Worm (Caenorhabditis elegans) whole organism, young adult: ENCODE results near the gene F01D5.1.
A peak's percentile ranks its signal among the peaks of the same experiment; 100 is the strongest.

Experiments
- B0019.2 ChIP-seq: fragments of 200-800 bp; sonication (Bioruptor generic); conservative IDR thresholded peaks from 2 replicates; pipeline ENCODE4 v1.3.6; 2022; ENCODE audit warnings: missing genetic modification reagents, missing genetic modification characterization, missing compliant biosample characterization
- F52B5.7 ChIP-seq: sonication (generic microtip); optimal IDR thresholded peaks from 2 replicates; lab custom pipeline; 2016; ENCODE audit warnings: mild to moderate bottlenecking, missing genetic modification characterization, missing compliant biosample characterization
- K12H6.12 ChIP-seq: fragments of 200-800 bp; sonication (Bioruptor generic); optimal IDR thresholded peaks from 2 replicates; lab custom pipeline; 2018; ENCODE audit warnings: mild to moderate bottlenecking, missing genetic modification characterization, missing compliant biosample characterization
- Y56A3A.18 ChIP-seq: fragments of 200-800 bp; sonication (Bioruptor generic); IDR thresholded peaks from 2 replicates; pipeline ENCODE4 v1.3.6; 2022; ENCODE audit warnings: missing genetic modification reagents, missing genetic modification characterization, missing compliant biosample characterization
- ZK185.1 ChIP-seq: sonication (generic microtip); optimal IDR thresholded peaks from 2 replicates; lab custom pipeline; 2016; ENCODE audit warnings: mild to moderate bottlenecking, missing genetic modification characterization, missing compliant biosample characterization; ENCODE audit not compliant: poor library complexity, severe bottlenecking
- atf-7 ChIP-seq: sonication (generic microtip); optimal IDR thresholded peaks from 2 replicates; lab custom pipeline; 2017; ENCODE audit warnings: mild to moderate bottlenecking, missing genetic modification characterization, missing compliant biosample characterization
- attf-6 ChIP-seq: fragments of 200-800 bp; sonication (Bioruptor generic); IDR thresholded peaks from 2 replicates; pipeline ENCODE4 v1.3.6; 2022; ENCODE audit warnings: missing genetic modification reagents, missing genetic modification characterization, missing compliant biosample characterization
- bed-1 ChIP-seq: fragments of 200-800 bp; sonication (Bioruptor generic); IDR thresholded peaks from 2 replicates; pipeline ENCODE4 v1.3.6; 2022; ENCODE audit warnings: missing genetic modification reagents, missing genetic modification characterization, missing compliant biosample characterization
- cebp-1 ChIP-seq, 2 experiments: fragments of 200-800 bp in 1 of 2; sonication (Bioruptor generic) in 1 of 2; sonication (generic microtip) in 1 of 2; IDR thresholded peaks in 1 of 2; optimal IDR thresholded peaks in 1 of 2; 2 replicates each; pipeline versions ENCODE4 v1.3.6 to Lab custom; 2017 to 2022; ENCODE audit warnings: missing compliant biosample characterization in 2 of 2, missing genetic modification characterization in 2 of 2, mild to moderate bottlenecking in 1 of 2, missing genetic modification reagents in 1 of 2, moderate library complexity in 1 of 2
- cebp-2 ChIP-seq: fragments of 200-800 bp; sonication (Bioruptor generic); IDR thresholded peaks from 2 replicates; pipeline ENCODE4 v1.3.6; 2022; ENCODE audit warnings: missing genetic modification characterization, missing compliant biosample characterization
- ceh-40 ChIP-seq: fragments of 200-800 bp; sonication (Bioruptor generic); IDR thresholded peaks from 2 replicates; pipeline ENCODE4 v1.3.6; 2022; ENCODE audit warnings: missing genetic modification characterization, missing compliant biosample characterization
- dox-1 ChIP-seq: fragments of 200-800 bp; sonication (Bioruptor generic); IDR thresholded peaks from 2 replicates; pipeline ENCODE4 v1.3.6; 2022; ENCODE audit warnings: missing genetic modification reagents, missing genetic modification characterization, missing compliant biosample characterization
- dpff-1 ChIP-seq: sonication (generic microtip); optimal IDR thresholded peaks from 2 replicates; lab custom pipeline; 2017; ENCODE audit warnings: mild to moderate bottlenecking, missing genetic modification characterization, missing compliant biosample characterization
- dpl-1 ChIP-seq: fragments of 150-350 bp; optimal IDR thresholded peaks from 2 replicates; lab custom pipeline; 2014; ENCODE audit warnings: missing biosample characterization, missing genetic modification reagents, missing genetic modification characterization
- egrh-3 ChIP-seq: fragments of 200-800 bp; sonication (Bioruptor generic); IDR thresholded peaks from 2 replicates; pipeline ENCODE4 v1.3.6; 2022; ENCODE audit warnings: missing genetic modification reagents, missing genetic modification characterization, missing compliant biosample characterization
- hmg-1.2 ChIP-seq: fragments of 200-800 bp; sonication (Bioruptor generic); IDR thresholded peaks from 2 replicates; pipeline ENCODE4 v1.3.6; 2022; ENCODE audit warnings: missing genetic modification reagents, missing genetic modification characterization, missing compliant biosample characterization
- hsf-1 ChIP-seq: fragments of 200-800 bp; sonication (Bioruptor generic); IDR thresholded peaks from 2 replicates; pipeline ENCODE4 v1.3.6; 2022; ENCODE audit warnings: missing genetic modification reagents, missing genetic modification characterization, missing compliant biosample characterization
- let-607 ChIP-seq, 2 experiments: fragments of 200-800 bp in 1 of 2; sonication (Bioruptor generic) in 1 of 2; sonication (generic microtip) in 1 of 2; optimal IDR thresholded peaks; 2 replicates each; lab custom pipeline; 2016 to 2018; ENCODE audit warnings: mild to moderate bottlenecking in 2 of 2, missing compliant biosample characterization in 2 of 2, missing genetic modification characterization in 2 of 2, moderate library complexity in 2 of 2, missing genotype in 1 of 2
- lin-26 ChIP-seq: fragments of 200-800 bp; sonication (Bioruptor generic); IDR thresholded peaks from 2 replicates; pipeline ENCODE4 v1.3.6; 2022; ENCODE audit warnings: missing genetic modification reagents, missing genetic modification characterization, missing compliant biosample characterization
- lin-40 ChIP-seq: sonication (generic microtip); optimal IDR thresholded peaks from 2 replicates; lab custom pipeline; 2016; ENCODE audit warnings: missing genetic modification characterization, mild to moderate bottlenecking, missing compliant biosample characterization, missing genotype, missing genetic modification reagents
- lsl-1 ChIP-seq: fragments of 200-800 bp; sonication (Bioruptor generic); optimal IDR thresholded peaks from 2 replicates; lab custom pipeline; 2018; ENCODE audit warnings: mild to moderate bottlenecking, missing genetic modification characterization, moderate library complexity, missing compliant biosample characterization
- mcd-1 ChIP-seq: fragments of 200-800 bp; sonication (Bioruptor generic); IDR thresholded peaks from 2 replicates; pipeline ENCODE4 v1.3.6; 2022; ENCODE audit warnings: missing genetic modification reagents, missing genetic modification characterization, missing compliant biosample characterization
- mes-4 ChIP-seq: sonication (generic microtip); optimal IDR thresholded peaks from 2 replicates; lab custom pipeline; 2016; ENCODE audit warnings: missing genotype, missing genetic modification characterization, missing compliant biosample characterization
- nhr-80 ChIP-seq: sonication (generic microtip); optimal IDR thresholded peaks from 2 replicates; lab custom pipeline; 2016; ENCODE audit warnings: missing genetic modification characterization, missing compliant biosample characterization
- nhr-90 ChIP-seq: sonication (generic microtip); optimal IDR thresholded peaks from 2 replicates; lab custom pipeline; 2016; ENCODE audit warnings: missing genotype, mild to moderate bottlenecking, missing genetic modification characterization, missing compliant biosample characterization
- snpc-4 ChIP-seq, 5 experiments: fragments of 150-350 bp in 1 of 5; sonication (generic microtip) in 4 of 5; optimal IDR thresholded peaks; 2 replicates each; lab custom pipeline; 2014 to 2018; ENCODE audit warnings: missing genetic modification characterization in 5 of 5, missing biosample characterization in 3 of 5, antibody characterized with exemption in 2 of 5, mild to moderate bottlenecking in 2 of 5, missing compliant biosample characterization in 2 of 5, missing genotype in 2 of 5, moderate library complexity in 2 of 5, missing genetic modification reagents in 1 of 5
- tbp1 ChIP-seq: fragments of 200-800 bp; sonication (Bioruptor generic); optimal IDR thresholded peaks from 2 replicates; lab custom pipeline; 2018; ENCODE audit warnings: mild to moderate bottlenecking, missing genetic modification characterization, missing compliant biosample characterization
- zfh-2 ChIP-seq: fragments of 200-800 bp; sonication (Bioruptor generic); conservative IDR thresholded peaks from 2 replicates; pipeline ENCODE4 v1.3.6; 2022; ENCODE audit warnings: missing genetic modification reagents, missing genetic modification characterization, missing compliant biosample characterization
- ztf-22 ChIP-seq: fragments of 200-800 bp; sonication (Bioruptor generic); optimal IDR thresholded peaks from 2 replicates; lab custom pipeline; 2018; ENCODE audit warnings: mild to moderate bottlenecking, missing genetic modification characterization, moderate library complexity, missing compliant biosample characterization
- ztf-25 ChIP-seq: fragments of 200-800 bp; sonication (Bioruptor generic); IDR thresholded peaks from 2 replicates; pipeline ENCODE4 v1.3.6; 2022; ENCODE audit warnings: missing genetic modification reagents, missing genetic modification characterization, missing compliant biosample characterization
- ztf-26 ChIP-seq: sonication (generic microtip); optimal IDR thresholded peaks from 2 replicates; lab custom pipeline; 2017; ENCODE audit warnings: missing genetic modification characterization, missing compliant biosample characterization

Gene F01D5.1

DNA sequence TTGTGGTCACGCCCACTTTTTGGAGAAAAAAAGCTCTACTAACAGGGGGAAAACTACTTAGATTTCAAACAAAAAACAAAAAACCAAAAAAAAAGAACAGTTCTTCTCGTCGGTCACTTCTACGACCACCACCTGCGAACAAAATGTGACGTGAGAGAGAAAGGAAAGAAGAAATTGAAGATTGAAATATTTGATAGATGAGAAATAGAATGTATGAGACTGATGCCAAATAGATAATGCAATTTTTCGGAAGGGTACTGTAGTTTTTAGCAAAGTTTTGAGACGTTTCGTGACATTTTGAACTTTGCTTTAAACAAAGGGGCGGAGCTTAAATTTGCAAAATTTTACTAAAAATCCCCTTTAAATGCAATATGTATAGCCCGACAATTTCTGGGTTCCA lies 42.4 kb downstream of the F01D5.1 start:
- TF ChIP-seq zfh-2 (no peak), mes-4 (tag; lab: Kevin White, UChicago) (no peak), lsl-1 (GFP tag; lab: Kevin White, UChicago) (no peak), K12H6.12 (no peak), ZK185.1 (tag; lab: Kevin White, UChicago) (no peak), let-607 (tag; optimal IDR thresholded peaks at IDR 0.05; lab: Kevin White, UChicago) (no peak), nhr-80 (peak; percentile 22)

DNA sequence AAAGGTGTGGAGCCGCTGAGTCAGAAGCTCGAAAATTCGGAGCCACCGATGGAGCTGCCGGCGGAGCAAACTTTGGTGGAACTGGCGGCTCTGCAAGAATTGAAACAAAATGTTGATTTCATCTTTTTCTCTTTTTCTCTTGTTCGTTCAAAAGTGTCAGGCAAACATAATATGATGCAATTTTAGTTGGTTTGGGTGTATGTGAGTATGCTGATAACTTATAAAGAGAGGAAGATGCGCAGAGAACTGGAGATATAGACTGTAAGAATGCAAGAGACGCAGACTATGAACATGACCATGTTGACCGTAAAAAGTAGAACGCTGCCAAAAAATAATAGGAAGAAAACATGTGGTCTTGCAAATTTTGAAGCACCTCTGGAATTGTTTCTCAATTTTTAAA lies 43.3 kb downstream of the F01D5.1 start:
- TF ChIP-seq B0019.2 (no peak), snpc-4 (GFP tag; optimal IDR thresholded peaks at IDR 0.05; lab: Kevin White, UChicago) (no peak), snpc-4 (tag; optimal IDR thresholded peaks at IDR 0.05; lab: Kevin White, UChicago) (peak in 2 of 4 experiments; percentile 48 to 61), hsf-1 (no peak), hmg-1.2 (GFP tag; lab: Robert Waterston, UW) (peak; percentile 61), dox-1 (GFP tag; lab: Robert Waterston, UW) (peak; percentile 42), ztf-26 (tag; lab: Kevin White, UChicago) (peak; percentile 60), cebp-1 (GFP tag; IDR thresholded peaks at IDR 0.05; lab: Robert Waterston, UW) (no peak), cebp-1 (tag; optimal IDR thresholded peaks at IDR 0.05; lab: Kevin White, UChicago) (peak; percentile 34), atf-7 (tag; lab: Kevin White, UChicago) (no peak), nhr-80 (peak; percentile 86), Y56A3A.18 (GFP tag; lab: Robert Waterston, UW) (no peak), cebp-2 (GFP tag; lab: Robert Waterston, UW) (0 out of 2 replicates have a peak, but pooled peaks have one; percentile 79), lin-40 (tag; lab: Kevin White, UChicago) (peak; percentile 50), nhr-90 (no peak), zfh-2 (peak; percentile 31; the same call in 1 of the 2 replicates), tbp1 (peak; percentile 19)

DNA sequence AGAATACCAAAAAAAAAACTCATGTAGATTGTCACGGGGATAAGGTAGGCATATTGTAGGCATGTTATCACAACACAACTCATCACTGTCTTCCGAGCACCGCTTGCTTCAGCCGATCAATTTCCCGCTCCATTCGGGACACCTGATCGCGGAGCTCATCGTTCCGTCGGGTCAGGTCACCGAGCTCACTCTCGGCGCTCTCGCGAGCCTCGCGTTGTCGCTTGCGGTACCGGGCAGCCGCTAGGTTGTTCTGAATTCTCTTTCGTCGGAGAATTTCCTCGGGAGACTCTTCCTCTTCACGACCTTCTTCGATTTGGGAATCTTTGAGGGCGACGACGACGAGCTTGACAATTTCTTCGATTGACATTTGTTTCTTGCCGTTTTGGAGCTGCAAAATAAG lies 45.4 kb downstream of the F01D5.1 start:
- TF ChIP-seq mcd-1 (GFP tag; lab: Robert Waterston, UW) (no peak), ceh-40 (GFP tag; lab: Robert Waterston, UW) (no peak), zfh-2 (peak; percentile 77), ztf-22 (GFP tag; lab: Kevin White, UChicago) (no peak), egrh-3 (GFP tag; lab: Robert Waterston, UW) (peak; percentile 66; the same call in 1 of the 2 replicates)

- TF ChIP-seq ztf-25 (GFP tag; lab: Robert Waterston, UW) (no peak), dox-1 (GFP tag; lab: Robert Waterston, UW) (no peak), dpl-1 (GFP tag; lab: Kevin White, UChicago) (no peak), dpff-1 (tag; lab: Kevin White, UChicago) (no peak), mcd-1 (GFP tag; lab: Robert Waterston, UW) (no peak), bed-1 (GFP tag; lab: Robert Waterston, UW) (no peak), egrh-3 (GFP tag; lab: Robert Waterston, UW) (no peak), F52B5.7 (tag; lab: Kevin White, UChicago) (no peak)
Measured at ce11 chrII:13949290-13949689, 48.1 kb downstream of the F01D5.1 start, which contains the start of gene sre-44. TSS of gene sre-44 (plus strand) at chrII:13949590.

ce11 chrII:13948777-13949176 lies 48.6 kb downstream of the F01D5.1 start:
- TF ChIP-seq attf-6 (peak; percentile 63), lin-26 (GFP tag; lab: Robert Waterston, UW) (peak; percentile 60; the same call in 1 of the 2 replicates)
